Worm (Caenorhabditis elegans) whole organism, midembryonic: ENCODE measurements around the gene nhr-98.

ENCODE experiments used
- cog-1 ChIP-seq: sonication (generic microtip); optimal IDR thresholded peaks from 2 replicates; lab custom pipeline; 2016; ENCODE audit warnings: missing genetic modification characterization, missing compliant biosample characterization
- ztf-23 ChIP-seq: fragments of 200-800 bp; sonication (Bioruptor generic); IDR thresholded peaks from 2 replicates; pipeline ENCODE4 v1.3.6; 2022; ENCODE audit warnings: missing genetic modification reagents, missing genetic modification characterization, missing compliant biosample characterization

- no peak for TF ChIP-seq cog-1
- TF ChIP-seq ztf-23 (GFP tag; lab: Robert Waterston, UW), result no peak
Measured at ce11 chrV:479046-479445, 25.4 kb downstream of the nhr-98 start.
